Worm (Caenorhabditis elegans): ENCODE measurements around the gene K04D7.6.

K04D7.6 gene

ce11 chrIV:10242458-10243123 is 36.5 kb upstream of the K04D7.6 start:
- no peak for TF ChIP-seq ceh-36 (tag; optimal IDR thresholded peaks at IDR 0.05)

- TF ChIP-seq aly-1 (tag; optimal IDR thresholded peaks at IDR 0.05) (no peak), tra-4 (tag; optimal IDR thresholded peaks at IDR 0.05) (no peak), tbx-37 (GFP tag; conservative IDR thresholded peaks at IDR 0.05) (no peak), ceh-13 (GFP tag; optimal IDR thresholded peaks at IDR 0.05) (no peak), hmg-4 (GFP tag; optimal IDR thresholded peaks at IDR 0.05) (no peak), F13C5.2 (tag; optimal IDR thresholded peaks at IDR 0.05) (no peak), ceh-36 (tag; optimal IDR thresholded peaks at IDR 0.05) (no peak), sea-1 (GFP tag; conservative IDR thresholded peaks at IDR 0.05) (no peak)
These were observed 35.6 kb upstream of the K04D7.6 start, which contains the start of gene lipl-7 for ce11 chrIV:10241659-10242058. TSS of gene lipl-7 (minus strand) at chrIV:10241823.

- TF ChIP-seq ceh-36 (tag; optimal IDR thresholded peaks at IDR 0.05), result no peak
- no peak for TF ChIP-seq F13C5.2 (tag; optimal IDR thresholded peaks at IDR 0.05)
- no peak for TF ChIP-seq flt-1 (GFP tag; IDR thresholded peaks at IDR 0.05)
- TF ChIP-seq hnd-1 (tag; optimal IDR thresholded peaks at IDR 0.05), result no peak
- no peak for TF ChIP-seq tra-4 (tag; optimal IDR thresholded peaks at IDR 0.05)
- no peak for TF ChIP-seq ama-1 (optimal IDR thresholded peaks at IDR 0.05)
- TF ChIP-seq ets-7 (tag; optimal IDR thresholded peaks at IDR 0.05), result no peak
- no peak for TF ChIP-seq sea-1 (GFP tag; conservative IDR thresholded peaks at IDR 0.05)
- TF ChIP-seq aly-1 (tag; optimal IDR thresholded peaks at IDR 0.05), result no peak
- TF ChIP-seq ceh-13 (GFP tag; optimal IDR thresholded peaks at IDR 0.05), result no peak
- no peak for TF ChIP-seq B0310.2 (tag; optimal IDR thresholded peaks at IDR 0.05)
- TF ChIP-seq tbx-11 (GFP tag; IDR thresholded peaks at IDR 0.05), result no peak
- no peak for TF ChIP-seq hmg-4 (GFP tag; optimal IDR thresholded peaks at IDR 0.05)
- no peak for TF ChIP-seq hmbx-1 (tag; optimal IDR thresholded peaks at IDR 0.05)
- TF ChIP-seq tbx-37 (GFP tag; conservative IDR thresholded peaks at IDR 0.05), result no peak
- TF ChIP-seq pes-1 (GFP tag; IDR thresholded peaks at IDR 0.05), result no peak
- TF ChIP-seq scrt-1 (GFP tag; IDR thresholded peaks at IDR 0.05), result no peak
These were observed 33.0 kb upstream of the K04D7.6 start, which contains the start of gene ech-8 for ce11 chrIV:10239045-10239444. TSS of gene ech-8 (minus strand) at chrIV:10239176.

- no peak for TF ChIP-seq ama-1 (optimal IDR thresholded peaks at IDR 0.05)
- TF ChIP-seq ceh-36 (tag; optimal IDR thresholded peaks at IDR 0.05), result no peak
- TF ChIP-seq tbx-11 (GFP tag; IDR thresholded peaks at IDR 0.05), result no peak
- TF ChIP-seq sea-1 (GFP tag; conservative IDR thresholded peaks at IDR 0.05), result no peak
- no peak for TF ChIP-seq ets-7 (tag; optimal IDR thresholded peaks at IDR 0.05)
- TF ChIP-seq hmg-4 (GFP tag; optimal IDR thresholded peaks at IDR 0.05), result no peak
- TF ChIP-seq flt-1 (GFP tag; IDR thresholded peaks at IDR 0.05), result no peak
- no peak for TF ChIP-seq scrt-1 (GFP tag; IDR thresholded peaks at IDR 0.05)
- no peak for TF ChIP-seq tra-4 (tag; optimal IDR thresholded peaks at IDR 0.05)
- TF ChIP-seq hmbx-1 (tag; optimal IDR thresholded peaks at IDR 0.05), result no peak
- no peak for TF ChIP-seq F13C5.2 (tag; optimal IDR thresholded peaks at IDR 0.05)
- no peak for TF ChIP-seq ceh-13 (GFP tag; optimal IDR thresholded peaks at IDR 0.05)
- no peak for TF ChIP-seq pes-1 (GFP tag; IDR thresholded peaks at IDR 0.05)
- TF ChIP-seq B0310.2 (tag; optimal IDR thresholded peaks at IDR 0.05), result no peak
- TF ChIP-seq aly-1 (tag; optimal IDR thresholded peaks at IDR 0.05), result no peak
- TF ChIP-seq hnd-1 (tag; optimal IDR thresholded peaks at IDR 0.05), result no peak
- no peak for TF ChIP-seq tbx-37 (GFP tag; conservative IDR thresholded peaks at IDR 0.05)
These were observed 30.0 kb upstream of the K04D7.6 start for ce11 chrIV:10236106-10236505.

ce11 chrIV:10235279-10235829 is 29.3 kb upstream of the K04D7.6 start, which contains the start of gene ech-9:
TSS of gene ech-9 (minus strand) at chrIV:10235329.
- TF ChIP-seq ceh-36 (tag; optimal IDR thresholded peaks at IDR 0.05) (no peak), hmg-4 (GFP tag; optimal IDR thresholded peaks at IDR 0.05) (no peak), B0310.2 (tag; optimal IDR thresholded peaks at IDR 0.05) (no peak), ama-1 (optimal IDR thresholded peaks at IDR 0.05) (no peak), ets-7 (tag; optimal IDR thresholded peaks at IDR 0.05) (no peak), flt-1 (GFP tag; IDR thresholded peaks at IDR 0.05) (no peak), tbx-37 (GFP tag; conservative IDR thresholded peaks at IDR 0.05) (no peak), pes-1 (GFP tag; IDR thresholded peaks at IDR 0.05) (no peak), ceh-13 (GFP tag; optimal IDR thresholded peaks at IDR 0.05) (no peak), hmbx-1 (tag; optimal IDR thresholded peaks at IDR 0.05) (no peak), tra-4 (tag; optimal IDR thresholded peaks at IDR 0.05) (no peak)

ce11 chrIV:10232456-10232855 is 26.4 kb upstream of the K04D7.6 start, which contains the start of gene F01G10.4:
TSS of gene F01G10.4 (minus strand) at chrIV:10232556.
- TF ChIP-seq ceh-13 (GFP tag; optimal IDR thresholded peaks at IDR 0.05) (no peak), flt-1 (GFP tag; IDR thresholded peaks at IDR 0.05) (no peak), tra-4 (tag; optimal IDR thresholded peaks at IDR 0.05) (no peak), hnd-1 (tag; optimal IDR thresholded peaks at IDR 0.05) (no peak), tbx-37 (GFP tag; conservative IDR thresholded peaks at IDR 0.05) (no peak), scrt-1 (GFP tag; IDR thresholded peaks at IDR 0.05) (no peak), sea-1 (GFP tag; conservative IDR thresholded peaks at IDR 0.05) (no peak), B0310.2 (tag; optimal IDR thresholded peaks at IDR 0.05) (no peak), aly-1 (tag; optimal IDR thresholded peaks at IDR 0.05) (no peak)

- TF ChIP-seq hmg-4 (GFP tag; optimal IDR thresholded peaks at IDR 0.05), result no peak
- TF ChIP-seq tbx-11 (GFP tag; IDR thresholded peaks at IDR 0.05), result no peak
- TF ChIP-seq ceh-36 (tag; optimal IDR thresholded peaks at IDR 0.05), result no peak
- TF ChIP-seq pes-1 (GFP tag; IDR thresholded peaks at IDR 0.05), result no peak
- TF ChIP-seq flt-1 (GFP tag; IDR thresholded peaks at IDR 0.05), result no peak
- TF ChIP-seq ets-7 (tag; optimal IDR thresholded peaks at IDR 0.05), result no peak
- TF ChIP-seq aly-1 (tag; optimal IDR thresholded peaks at IDR 0.05), result no peak
These were observed 24.9 kb upstream of the K04D7.6 start, which contains the start of gene F01G10.5 for ce11 chrIV:10230971-10231370. TSS of gene F01G10.5 (minus strand) at chrIV:10231071.
